Fruit fly (Drosophila melanogaster) whole organism: Measurements from ENCODE around the gene fd3F.

Experiments used
- CG8478 ChIP-seq: fragments of >200 bp; optimal IDR thresholded peaks from 2 replicates; lab custom pipeline; 2018; ENCODE audit warnings: inconsistent platforms
- pan ChIP-seq: fragments of >200 bp; optimal IDR thresholded peaks from 2 replicates; lab custom pipeline; 2017
- psq ChIP-seq: fragments of >200 bp; optimal IDR thresholded peaks from 2 replicates; lab custom pipeline; 2017
- usp ChIP-seq: fragments of >200 bp; optimal IDR thresholded peaks from 2 replicates; lab custom pipeline; 2017; ENCODE audit warnings: missing biosample characterization, missing genetic modification characterization, mixed read lengths

DNA sequence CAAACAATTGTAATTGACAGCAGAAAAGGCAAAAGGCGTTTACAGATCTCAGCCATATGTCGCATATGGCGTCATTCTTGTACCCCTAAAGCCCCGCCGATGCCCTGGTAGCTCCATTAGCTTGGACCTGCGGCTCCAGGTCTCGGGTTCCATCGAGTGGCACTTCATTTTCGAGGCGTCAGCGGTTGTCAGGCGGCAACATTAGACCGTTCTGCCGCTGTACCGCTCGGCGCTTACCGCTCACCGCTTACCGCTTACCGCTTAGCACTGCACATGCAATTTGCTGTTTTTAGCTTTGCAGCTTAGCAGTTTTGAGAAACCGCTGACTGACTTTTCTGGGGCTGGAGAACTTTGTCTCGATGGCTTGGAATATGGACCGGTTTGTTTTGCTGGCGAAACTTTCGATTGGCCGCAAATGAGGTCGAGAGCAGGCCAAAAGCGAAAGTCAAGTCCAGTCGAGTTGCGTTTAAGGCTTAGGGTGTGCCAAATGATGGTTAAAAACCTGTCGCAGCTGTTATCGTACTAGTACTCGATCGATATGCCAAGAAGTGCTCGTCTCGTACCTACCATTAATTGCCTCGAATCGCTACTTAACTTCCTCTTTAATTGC lies 47.4 kb downstream of the fd3F start:
- TF ChIP-seq usp (GFP tag; lab: Kevin White, UChicago) (no peak), psq (lab: Kevin White, UChicago) (no peak), CG8478 (lab: Kevin White, UChicago) (no peak), pan (lab: Kevin White, UChicago) (no peak)
